Worm (Caenorhabditis elegans) whole organism, L3 larva: ENCODE results near the gene clec-55.

ENCODE experiments used
- R02D3.7 ChIP-seq: fragments of 150-350 bp; optimal IDR thresholded peaks from 2 replicates; lab custom pipeline; 2014; ENCODE audit warnings: missing biosample characterization, missing genetic modification characterization
- aly-2 ChIP-seq: fragments of 150-350 bp; optimal IDR thresholded peaks from 2 replicates; lab custom pipeline; 2014; ENCODE audit warnings: missing biosample characterization, missing genetic modification characterization
- ama-1 ChIP-seq: fragments of 150-350 bp; optimal IDR thresholded peaks from 2 replicates; lab custom pipeline; 2018
- ceh-16 ChIP-seq: sonication (generic microtip); optimal IDR thresholded peaks from 2 replicates; lab custom pipeline; 2017; ENCODE audit warnings: missing biosample characterization, missing genetic modification characterization
- ceh-28 ChIP-seq: fragments of 150-350 bp; optimal IDR thresholded peaks from 2 replicates; lab custom pipeline; 2014; ENCODE audit warnings: missing biosample characterization, missing genetic modification reagents, missing genetic modification characterization
- ceh-82 ChIP-seq: fragments of 150-350 bp; optimal IDR thresholded peaks from 2 replicates; lab custom pipeline; 2014; ENCODE audit warnings: missing biosample characterization, missing genetic modification characterization
- ceh-9 ChIP-seq: sonication (generic microtip); optimal IDR thresholded peaks from 2 replicates; lab custom pipeline; 2018; ENCODE audit warnings: missing biosample characterization, missing genetic modification characterization
- egl-27 ChIP-seq: sonication (generic microtip); optimal IDR thresholded peaks from 4 replicates; lab custom pipeline; 2017; ENCODE audit warnings: missing biosample characterization, missing genetic modification reagents, missing genetic modification characterization
- egl-5 ChIP-seq: fragments of 150-350 bp; optimal IDR thresholded peaks from 2 replicates; lab custom pipeline; 2017; ENCODE audit warnings: missing biosample characterization, missing genetic modification reagents, missing genetic modification characterization, inconsistent platforms
- elt-3 ChIP-seq, 3 experiments: fragments of 150-350 bp in 1 of 3; sonication (generic microtip) in 2 of 3; optimal IDR thresholded peaks; 2 replicates in 2 of 3; 4 replicates in 1 of 3; lab custom pipeline; 2014 to 2017; ENCODE audit warnings: missing biosample characterization in 3 of 3, missing genetic modification characterization in 3 of 3
- fkh-10 ChIP-seq: sonication (generic microtip); optimal IDR thresholded peaks from 2 replicates; lab custom pipeline; 2017; ENCODE audit warnings: missing biosample characterization, missing genetic modification reagents, missing genetic modification characterization
- fkh-2 ChIP-seq: fragments of 150-350 bp; optimal IDR thresholded peaks from 2 replicates; lab custom pipeline; 2014; ENCODE audit warnings: missing biosample characterization, missing genetic modification reagents, missing genetic modification characterization
- jun-1 ChIP-seq: fragments of 150-350 bp; optimal IDR thresholded peaks from 2 replicates; lab custom pipeline; 2014; ENCODE audit warnings: missing biosample characterization, missing genetic modification reagents, missing genetic modification characterization
- lin-15B ChIP-seq: fragments of 150-350 bp; optimal IDR thresholded peaks from 2 replicates; lab custom pipeline; 2014; ENCODE audit warnings: missing biosample characterization, missing genetic modification characterization
- lsy-12 ChIP-seq: sonication (generic microtip); optimal IDR thresholded peaks from 2 replicates; lab custom pipeline; 2016; ENCODE audit warnings: mild to moderate bottlenecking, missing genetic modification characterization, missing compliant biosample characterization
- mml-1 ChIP-seq: fragments of 150-350 bp; sonication (generic microtip); optimal IDR thresholded peaks from 3 replicates; lab custom pipeline; 2014; ENCODE audit warnings: missing biosample characterization, missing genetic modification characterization
- nfya-1 ChIP-seq: sonication (generic microtip); optimal IDR thresholded peaks from 2 replicates; lab custom pipeline; 2017; ENCODE audit warnings: missing genetic modification characterization, mild to moderate bottlenecking, missing compliant biosample characterization, antibody characterized with exemption, moderate library complexity; ENCODE audit not compliant: insufficient read depth
- nhr-11 ChIP-seq: fragments of 150-350 bp; optimal IDR thresholded peaks from 2 replicates; lab custom pipeline; 2014; ENCODE audit warnings: missing biosample characterization, missing genetic modification characterization
- nhr-23 ChIP-seq: fragments of 150-350 bp; optimal IDR thresholded peaks from 2 replicates; lab custom pipeline; 2014; ENCODE audit warnings: missing biosample characterization, missing genetic modification reagents, missing genetic modification characterization
- nhr-237 ChIP-seq: fragments of 150-350 bp; optimal IDR thresholded peaks from 2 replicates; lab custom pipeline; 2014; ENCODE audit warnings: missing biosample characterization, missing genetic modification characterization
- nhr-25 ChIP-seq: sonication (generic microtip); optimal IDR thresholded peaks from 2 replicates; lab custom pipeline; 2017; ENCODE audit warnings: missing biosample characterization, missing genetic modification characterization
- nhr-28 ChIP-seq: fragments of 150-350 bp; optimal IDR thresholded peaks from 2 replicates; lab custom pipeline; 2014; ENCODE audit warnings: missing biosample characterization, missing genetic modification characterization
- nhr-43 ChIP-seq: sonication (generic microtip); optimal IDR thresholded peaks from 2 replicates; lab custom pipeline; 2016; ENCODE audit warnings: mild to moderate bottlenecking, missing genetic modification characterization, missing compliant biosample characterization; ENCODE audit not compliant: poor library complexity, severe bottlenecking
- nhr-67 ChIP-seq: fragments of 150-350 bp; optimal IDR thresholded peaks from 2 replicates; lab custom pipeline; 2014; ENCODE audit warnings: missing biosample characterization, missing genetic modification characterization
- nhr-76 ChIP-seq: fragments of 150-350 bp; sonication (generic microtip); optimal IDR thresholded peaks from 5 replicates; lab custom pipeline; 2014; ENCODE audit warnings: missing biosample characterization, missing genetic modification characterization
- nhr-77 ChIP-seq: fragments of 150-350 bp; optimal IDR thresholded peaks from 2 replicates; lab custom pipeline; 2014; ENCODE audit warnings: missing biosample characterization, missing genetic modification characterization
- pha-4 ChIP-seq: fragments of 150-350 bp; optimal IDR thresholded peaks from 2 replicates; lab custom pipeline; 2014; ENCODE audit warnings: missing biosample characterization, missing genetic modification reagents, missing genetic modification characterization
- pqm-1 ChIP-seq: fragments of 150-350 bp; optimal IDR thresholded peaks from 2 replicates; lab custom pipeline; 2017; ENCODE audit warnings: missing biosample characterization, missing genetic modification characterization, inconsistent platforms
- sea-2 ChIP-seq: fragments of 150-350 bp; sonication (generic microtip); optimal IDR thresholded peaks from 4 replicates; lab custom pipeline; 2014; ENCODE audit warnings: missing biosample characterization, missing genetic modification reagents, missing genetic modification characterization
- snpc-4 ChIP-seq: fragments of 150-350 bp; optimal IDR thresholded peaks from 2 replicates; lab custom pipeline; 2014; ENCODE audit warnings: missing biosample characterization, missing genetic modification characterization
- tbx-2 ChIP-seq: sonication (generic microtip); optimal IDR thresholded peaks from 2 replicates; lab custom pipeline; 2016; ENCODE audit warnings: mild to moderate bottlenecking, missing genetic modification characterization, missing compliant biosample characterization
- unc-39 ChIP-seq: sonication (generic microtip); optimal IDR thresholded peaks from 4 replicates; lab custom pipeline; 2017; ENCODE audit warnings: missing biosample characterization, missing genetic modification characterization
- unc-62 ChIP-seq: fragments of 150-350 bp; sonication (generic microtip); optimal IDR thresholded peaks from 4 replicates; lab custom pipeline; 2014; ENCODE audit warnings: missing biosample characterization, missing genetic modification reagents, missing genetic modification characterization
- zag-1 ChIP-seq: fragments of 150-350 bp; optimal IDR thresholded peaks from 2 replicates; lab custom pipeline; 2014; ENCODE audit warnings: missing biosample characterization, missing genetic modification characterization
- ztf-11 ChIP-seq: fragments of 150-350 bp; optimal IDR thresholded peaks from 2 replicates; lab custom pipeline; 2014; ENCODE audit warnings: missing biosample characterization, missing genetic modification characterization
- ztf-4 ChIP-seq: fragments of 150-350 bp; optimal IDR thresholded peaks from 2 replicates; lab custom pipeline; 2014; ENCODE audit warnings: missing biosample characterization, missing genetic modification characterization

Gene clec-55

DNA sequence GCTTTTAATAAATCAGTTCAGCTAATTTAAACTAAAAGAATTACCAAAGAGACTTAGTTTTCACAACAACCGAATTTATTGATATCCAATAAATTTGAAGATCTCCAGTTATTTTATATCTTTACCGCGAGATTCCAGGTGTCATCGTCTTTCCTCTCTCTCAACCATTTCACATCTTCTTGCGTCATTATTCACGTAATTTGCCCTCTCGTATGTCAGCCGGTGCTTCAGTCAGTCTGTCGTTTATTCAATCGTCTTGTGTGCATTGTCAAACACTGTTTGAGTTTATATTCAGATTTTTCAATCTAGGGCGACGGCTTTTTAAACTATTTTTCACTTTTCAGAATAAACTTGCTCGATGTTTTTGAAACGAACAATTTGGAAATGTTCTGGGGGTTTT is 41.7 kb upstream of the clec-55 start:
- TF ChIP-seq ztf-4: no peak
- TF ChIP-seq nhr-77 (tag; lab: Kevin White, UChicago): no peak
- TF ChIP-seq egl-5 (tag; lab: Kevin White, UChicago): no peak
- TF ChIP-seq ceh-82: no peak
- TF ChIP-seq unc-62 (GFP tag; lab: Kevin White, UChicago): no peak
- no peak for TF ChIP-seq nhr-43 (tag; lab: Kevin White, UChicago)
- TF ChIP-seq pha-4: no peak

ce11 chrV:14438099-14438739 is 40.9 kb upstream of the clec-55 start:
- TF ChIP-seq egl-27 (tag; lab: Kevin White, UChicago) (no peak), nhr-25 (tag; lab: Kevin White, UChicago) (peak; percentile 31), ztf-4 (no peak), zag-1 (tag; lab: Kevin White, UChicago) (no peak)

- TF ChIP-seq ztf-11 (tag; lab: Kevin White, UChicago): no peak
- no peak for TF ChIP-seq mml-1 (tag; lab: Kevin White, UChicago)
- no peak for TF ChIP-seq egl-27 (tag; lab: Kevin White, UChicago)
- TF ChIP-seq nhr-25 (tag; lab: Kevin White, UChicago): peak; percentile 31
- TF ChIP-seq nhr-77 (tag; lab: Kevin White, UChicago): no peak
- TF ChIP-seq unc-39 (tag; lab: Kevin White, UChicago): no peak
- no peak for TF ChIP-seq nfya-1
- TF ChIP-seq ceh-28: no peak
- TF ChIP-seq, all 47 proteins: peak for 1
These were observed 39.8 kb upstream of the clec-55 start for ce11 chrV:14439236-14439635.

- TF ChIP-seq ceh-82: no peak
- no peak for TF ChIP-seq unc-62 (GFP tag; lab: Kevin White, UChicago)
- TF ChIP-seq lin-15B (tag; lab: Kevin White, UChicago): no peak
- no peak for TF ChIP-seq nhr-76
- TF ChIP-seq pha-4: no peak
- TF ChIP-seq nhr-28 (tag; lab: Kevin White, UChicago): no peak
- no peak for TF ChIP-seq ceh-16 (tag; lab: Kevin White, UChicago)
- no peak for TF ChIP-seq ama-1 (lab: Kevin White, UChicago)
- no peak for TF ChIP-seq sea-2
- no peak for TF ChIP-seq pqm-1 (tag; lab: Kevin White, UChicago)
- no peak for TF ChIP-seq fkh-2 (tag; lab: Kevin White, UChicago)
- TF ChIP-seq nhr-43 (tag; lab: Kevin White, UChicago): no peak
- TF ChIP-seq ceh-28: no peak
- TF ChIP-seq zag-1 (tag; lab: Kevin White, UChicago): no peak
- TF ChIP-seq ceh-9 (tag; lab: Kevin White, UChicago): no peak
- no peak for TF ChIP-seq mml-1 (tag; lab: Kevin White, UChicago)
These were observed 38.2 kb upstream of the clec-55 start, which contains the start of gene F23B12.4 for ce11 chrV:14440841-14441240. Gene F23B12.4, plus strand, starts transcription at chrV:14441141.

DNA sequence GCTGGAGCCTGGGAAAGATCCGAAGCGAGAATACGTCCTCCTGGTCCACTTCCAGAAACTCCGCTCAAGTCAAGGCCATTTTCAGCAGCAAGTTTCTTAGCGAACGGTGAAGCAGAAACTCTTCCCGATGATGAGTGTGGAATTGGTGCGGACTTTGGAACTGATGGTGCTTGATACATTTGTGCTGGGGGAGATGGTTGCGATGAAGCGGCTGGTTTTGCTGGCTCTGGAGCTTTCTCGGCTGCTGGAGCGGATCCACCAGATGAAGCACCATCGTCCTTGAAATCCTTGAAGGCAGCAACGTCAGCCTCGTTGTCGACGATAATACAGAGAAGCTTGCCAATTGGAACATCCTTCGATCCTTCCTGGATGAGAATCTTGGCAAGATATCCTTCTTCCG is 32.6 kb upstream of the clec-55 start:
- TF ChIP-seq lin-15B (tag; lab: Kevin White, UChicago) (no peak), fkh-10 (GFP tag; lab: Kevin White, UChicago) (no peak), nfya-1 (no peak), aly-2 (no peak), jun-1 (tag; lab: Kevin White, UChicago) (no peak), ama-1 (lab: Kevin White, UChicago) (no peak), unc-39 (tag; lab: Kevin White, UChicago) (no peak), nhr-237 (tag; lab: Kevin White, UChicago) (no peak), tbx-2 (tag; lab: Kevin White, UChicago) (no peak), pha-4 (no peak), elt-3 (tag; optimal IDR thresholded peaks at IDR 0.05; lab: Kevin White, UChicago) (no peak), snpc-4 (tag; lab: Kevin White, UChicago) (no peak), R02D3.7 (tag; lab: Kevin White, UChicago) (no peak), nhr-67 (tag; lab: Kevin White, UChicago) (no peak), lsy-12 (tag; lab: Kevin White, UChicago) (no peak), nhr-23 (tag; lab: Kevin White, UChicago) (no peak), ceh-82 (no peak), nhr-11 (no peak), nhr-25 (tag; lab: Kevin White, UChicago) (no peak), egl-5 (tag; lab: Kevin White, UChicago) (no peak)
